Fruit fly (Drosophila melanogaster) whole organism, embryonic: ENCODE data around the gene Atg6.

Experiments used
- CG11456 ChIP-seq: fragments of 200-800 bp; sonication (Bioruptor generic); IDR thresholded peaks from 3 replicates; pipeline ENCODE4 v1.3.6; 2022; ENCODE audit warnings: missing biosample characterization, missing genetic modification characterization
- CG15601 ChIP-seq: fragments of 200-800 bp; sonication (Bioruptor generic); optimal IDR thresholded peaks from 3 replicates; lab custom pipeline; 2019; ENCODE audit warnings: missing biosample characterization, mild to moderate bottlenecking, missing genetic modification characterization, moderate library complexity
- Pdp1 ChIP-seq, 2 experiments: fragments of 200-800 bp; sonication (Bioruptor generic); optimal IDR thresholded peaks; 3 replicates each; lab custom pipeline; 2016; ENCODE audit warnings: missing biosample characterization in 2 of 2, missing genetic modification characterization in 2 of 2, mild to moderate bottlenecking in 1 of 2, moderate library complexity in 1 of 2
- toy ChIP-seq: fragments of 200-800 bp; sonication (Bioruptor generic); IDR thresholded peaks from 2 replicates; pipeline ENCODE4 v1.3.6; 2022; ENCODE audit warnings: missing biosample characterization, missing genetic modification characterization

- TF ChIP-seq CG15601 (tag; lab: Kevin White, UChicago) = no peak
- TF ChIP-seq Pdp1 (GFP tag; optimal IDR thresholded peaks at IDR 0.05; lab: Kevin White, UChicago) = no peak
- no peak for TF ChIP-seq CG11456 (GFP tag; lab: Robert Waterston, UW)
- TF ChIP-seq toy (GFP tag; lab: Robert Waterston, UW) = no peak
Observed at dm6 chr3R:24001150-24001549, 49.4 kb downstream of the Atg6 start.
